Worm (Caenorhabditis elegans) whole organism, L1 larva: Measurements from ENCODE around the gene F58F9.8.

Experiments used
- lin-13 ChIP-seq: fragments of 150-350 bp; optimal IDR thresholded peaks from 2 replicates; lab custom pipeline; 2014; ENCODE audit warnings: missing biosample characterization, missing genetic modification reagents, missing genetic modification characterization
- tlp-1 ChIP-seq: fragments of 150-350 bp; optimal IDR thresholded peaks from 2 replicates; lab custom pipeline; 2014; ENCODE audit warnings: missing biosample characterization, missing genetic modification characterization
- zip-4 ChIP-seq: fragments of 200-800 bp; sonication (Bioruptor generic); optimal IDR thresholded peaks from 2 replicates; lab custom pipeline; 2018; ENCODE audit warnings: mild to moderate bottlenecking, missing genetic modification characterization, moderate library complexity, missing compliant biosample characterization

ce11 chrIV:6263244-6263643 is 25.3 kb downstream of the F58F9.8 start, which contains the start of gene srv-28:
- TF ChIP-seq zip-4 (GFP tag; lab: Kevin White, UChicago), result no peak
- TF ChIP-seq lin-13 (GFP tag; lab: Kevin White, UChicago), result no peak
- TF ChIP-seq tlp-1 (tag; lab: Kevin White, UChicago), result no peak
